Fruit fly (Drosophila melanogaster) whole organism, adult: Measurements from ENCODE around the gene CG31515.

ENCODE experiments used
- CG33017 ChIP-seq: fragments of 200-800 bp; sonication (Bioruptor generic); optimal IDR thresholded peaks from 2 replicates; lab custom pipeline; 2018; ENCODE audit warnings: missing biosample characterization, mild to moderate bottlenecking, missing genetic modification characterization, moderate library complexity
- CG5204 ChIP-seq: fragments of 200-800 bp; sonication (Bioruptor generic); optimal IDR thresholded peaks from 2 replicates; lab custom pipeline; 2016; ENCODE audit warnings: missing biosample characterization, missing genetic modification characterization
- Clk ChIP-seq: fragments of 200-800 bp; sonication (Bioruptor generic); optimal IDR thresholded peaks from 2 replicates; lab custom pipeline; 2017; ENCODE audit warnings: missing biosample characterization, missing genetic modification characterization
- Crg-1 ChIP-seq: fragments of 200-800 bp; sonication (Bioruptor generic); optimal IDR thresholded peaks from 2 replicates; lab custom pipeline; 2016; ENCODE audit warnings: missing biosample characterization, missing genetic modification characterization
- Hr96 ChIP-seq: fragments of 200-800 bp; sonication (Bioruptor generic); optimal IDR thresholded peaks from 2 replicates; lab custom pipeline; 2016; ENCODE audit warnings: missing biosample characterization, missing genetic modification characterization
- bab1 ChIP-seq: fragments of 200-800 bp; sonication (Bioruptor generic); optimal IDR thresholded peaks from 3 replicates; lab custom pipeline; 2019; ENCODE audit warnings: missing biosample characterization, mild to moderate bottlenecking, missing genetic modification characterization, moderate library complexity
- tj ChIP-seq: fragments of 200-800 bp; sonication (Bioruptor generic); optimal IDR thresholded peaks from 3 replicates; lab custom pipeline; 2017; ENCODE audit warnings: missing biosample characterization, mild to moderate bottlenecking, missing genetic modification characterization, moderate library complexity

dm6 chr3R:23374290-23374689 is 14.4 kb downstream of the CG31515 start:
- TF ChIP-seq Crg-1 (GFP tag; lab: Kevin White, UChicago) (peak; percentile 47), CG33017 (peak; percentile 70), CG5204 (peak; percentile 73), tj (GFP tag; lab: Kevin White, UChicago) (peak; percentile 67), Hr96 (peak; percentile 89), Clk (GFP tag; lab: Kevin White, UChicago) (no peak), bab1 (GFP tag; lab: Kevin White, UChicago) (peak; percentile 6)
